Fruit fly (Drosophila melanogaster) whole organism, embryonic: Measurements from ENCODE around the gene Ctu2.

Source experiments
- Ada2b ChIP-seq: fragments of 200-800 bp; sonication (Bioruptor generic); IDR thresholded peaks from 2 replicates; pipeline ENCODE4 v1.3.6; 2022; ENCODE audit warnings: missing biosample characterization, missing genetic modification characterization
- Aef1 ChIP-seq: fragments of 200-800 bp; sonication (Bioruptor generic); IDR thresholded peaks from 3 replicates; pipeline ENCODE4 v1.3.6; 2022; ENCODE audit warnings: missing biosample characterization, missing genetic modification characterization
- BEAF-32 ChIP-seq: fragments of 200-800 bp; sonication (Bioruptor generic); optimal IDR thresholded peaks from 3 replicates; lab custom pipeline; 2017; ENCODE audit warnings: missing biosample characterization, missing genetic modification characterization, mild to moderate bottlenecking, moderate library complexity, missing genetic modification reagents
- CG10209 ChIP-seq: fragments of 200-800 bp; sonication (Bioruptor generic); optimal IDR thresholded peaks from 3 replicates; lab custom pipeline; 2017; ENCODE audit warnings: missing biosample characterization, mild to moderate bottlenecking, missing genetic modification characterization, missing genetic modification reagents
- CG10654 ChIP-seq: fragments of 200-800 bp; sonication (Bioruptor generic); optimal IDR thresholded peaks from 2 replicates; lab custom pipeline; 2016; ENCODE audit warnings: missing biosample characterization, missing genetic modification characterization
- CG11093 ChIP-seq: fragments of 200-800 bp; sonication (Bioruptor generic); IDR thresholded peaks from 3 replicates; pipeline ENCODE4 v1.3.6; 2022; ENCODE audit warnings: missing biosample characterization, missing genetic modification characterization
- CG1602 ChIP-seq: fragments of 200-800 bp; sonication (Bioruptor generic); optimal IDR thresholded peaks from 3 replicates; lab custom pipeline; 2016; ENCODE audit warnings: missing biosample characterization, missing genetic modification characterization
- CG17359 ChIP-seq: fragments of 200-800 bp; sonication (Bioruptor generic); optimal IDR thresholded peaks from 3 replicates; lab custom pipeline; 2018; ENCODE audit warnings: missing biosample characterization, mild to moderate bottlenecking, missing genetic modification characterization, moderate library complexity
- CG17385 ChIP-seq: fragments of 200-800 bp; sonication (Bioruptor generic); optimal IDR thresholded peaks from 3 replicates; lab custom pipeline; 2018; ENCODE audit warnings: missing biosample characterization, mild to moderate bottlenecking, missing genetic modification characterization
- CG2120 ChIP-seq: fragments of 200-800 bp; sonication (Bioruptor generic); optimal IDR thresholded peaks from 3 replicates; lab custom pipeline; 2016; ENCODE audit warnings: missing biosample characterization, missing genetic modification characterization
- CG2712 ChIP-seq: fragments of 200-800 bp; optimal IDR thresholded peaks from 3 replicates; lab custom pipeline; 2019; ENCODE audit warnings: missing biosample characterization, mild to moderate bottlenecking, missing genetic modification characterization, moderate library complexity
- CG34376 ChIP-seq: fragments of 200-800 bp; sonication (Bioruptor generic); optimal IDR thresholded peaks from 2 replicates; lab custom pipeline; 2018; ENCODE audit warnings: missing biosample characterization, mild to moderate bottlenecking, missing genetic modification characterization
- CG34422 ChIP-seq: fragments of 200-800 bp; sonication (Bioruptor generic); IDR thresholded peaks from 3 replicates; pipeline ENCODE4 v1.3.6; 2022; ENCODE audit warnings: missing biosample characterization, missing genetic modification characterization
- CG6854 ChIP-seq: fragments of 200-800 bp; sonication (Bioruptor generic); optimal IDR thresholded peaks from 3 replicates; lab custom pipeline; 2017; ENCODE audit warnings: missing biosample characterization, mild to moderate bottlenecking, missing genetic modification characterization
- CG7745 ChIP-seq: fragments of 200-800 bp; sonication (Bioruptor generic); optimal IDR thresholded peaks from 2 replicates; lab custom pipeline; 2018; ENCODE audit warnings: missing biosample characterization, mild to moderate bottlenecking, missing genetic modification characterization, moderate library complexity
- CG8924 ChIP-seq: fragments of 200-800 bp; optimal IDR thresholded peaks from 3 replicates; lab custom pipeline; 2019; ENCODE audit warnings: missing biosample characterization, mild to moderate bottlenecking, missing genetic modification characterization, moderate library complexity
- CG9215 ChIP-seq: fragments of 200-800 bp; sonication (Bioruptor generic); IDR thresholded peaks from 2 replicates; pipeline ENCODE4 v1.3.6; 2022; ENCODE audit warnings: missing biosample characterization, missing genetic modification characterization
- CG9727 ChIP-seq: fragments of 200-800 bp; sonication (Bioruptor generic); optimal IDR thresholded peaks from 3 replicates; lab custom pipeline; 2017; ENCODE audit warnings: missing biosample characterization, mild to moderate bottlenecking, missing genetic modification characterization
- Chrac-16 ChIP-seq: fragments of 200-800 bp; sonication (Bioruptor generic); optimal IDR thresholded peaks from 3 replicates; lab custom pipeline; 2016; ENCODE audit warnings: missing biosample characterization, missing genetic modification characterization
- D19A ChIP-seq: fragments of 200-800 bp; optimal IDR thresholded peaks from 3 replicates; lab custom pipeline; 2019; ENCODE audit warnings: missing biosample characterization, mild to moderate bottlenecking, missing genetic modification characterization, moderate library complexity
- Dbx ChIP-seq: fragments of 200-800 bp; sonication (Bioruptor generic); IDR thresholded peaks from 3 replicates; pipeline ENCODE4 v1.3.6; 2022; ENCODE audit warnings: missing biosample characterization, missing genetic modification characterization
- Dek ChIP-seq: fragments of 200-800 bp; sonication (Bioruptor generic); optimal IDR thresholded peaks from 3 replicates; lab custom pipeline; 2019; ENCODE audit warnings: missing biosample characterization, mild to moderate bottlenecking, missing genetic modification characterization, moderate library complexity
- Dfd ChIP-seq, 2 experiments: fragments of >200 bp; optimal IDR thresholded peaks; 2 replicates each; lab custom pipeline; 2017; ENCODE audit warnings: missing biosample characterization in 2 of 2, missing genetic modification characterization in 2 of 2
- Fer3 ChIP-seq: fragments of 200-800 bp; sonication (Bioruptor generic); optimal IDR thresholded peaks from 2 replicates; lab custom pipeline; 2018; ENCODE audit warnings: missing biosample characterization, mild to moderate bottlenecking, missing genetic modification characterization, moderate library complexity
- HmgZ ChIP-seq: fragments of 200-800 bp; sonication (Bioruptor generic); optimal IDR thresholded peaks from 2 replicates; lab custom pipeline; 2018; ENCODE audit warnings: missing biosample characterization, mild to moderate bottlenecking, missing genetic modification characterization
- Hsf ChIP-seq: fragments of 200-800 bp; sonication (Bioruptor generic); optimal IDR thresholded peaks from 3 replicates; lab custom pipeline; 2016; ENCODE audit warnings: missing biosample characterization, missing genetic modification characterization
- MBD-R2 ChIP-seq: fragments of 200-800 bp; sonication (Bioruptor generic); IDR thresholded peaks from 2 replicates; pipeline ENCODE4 v1.3.6; 2022; ENCODE audit warnings: missing biosample characterization, missing genetic modification characterization
- MESR4 ChIP-seq: fragments of 200-800 bp; sonication (Bioruptor generic); optimal IDR thresholded peaks from 2 replicates; lab custom pipeline; 2018; ENCODE audit warnings: missing biosample characterization, mild to moderate bottlenecking, missing genetic modification characterization, moderate library complexity
- Pdp1 ChIP-seq, 2 experiments: fragments of 200-800 bp; sonication (Bioruptor generic); optimal IDR thresholded peaks; 3 replicates each; lab custom pipeline; 2016; ENCODE audit warnings: missing biosample characterization in 2 of 2, missing genetic modification characterization in 2 of 2, mild to moderate bottlenecking in 1 of 2, moderate library complexity in 1 of 2
- Ptx1 ChIP-seq: fragments of 200-800 bp; sonication (Bioruptor generic); IDR thresholded peaks from 2 replicates; pipeline ENCODE4 v1.3.6; 2022; ENCODE audit warnings: missing biosample characterization, missing genetic modification characterization
- Six4 ChIP-seq: fragments of 200-800 bp; sonication (Bioruptor generic); optimal IDR thresholded peaks from 2 replicates; lab custom pipeline; 2016; ENCODE audit warnings: missing biosample characterization, missing genetic modification characterization
- Xbp1 ChIP-seq: fragments of 200-800 bp; sonication (Bioruptor generic); optimal IDR thresholded peaks from 3 replicates; lab custom pipeline; 2016; ENCODE audit warnings: missing biosample characterization, mild to moderate bottlenecking, missing genetic modification characterization
- amos ChIP-seq: fragments of 200-800 bp; sonication (Bioruptor generic); IDR thresholded peaks from 2 replicates; pipeline ENCODE4 v1.3.6; 2022; ENCODE audit warnings: missing biosample characterization, missing genetic modification characterization; ENCODE audit not compliant: partially characterized antibody
- bsh ChIP-seq, 2 experiments: fragments of 200-800 bp; sonication (Bioruptor generic); optimal IDR thresholded peaks; 2 replicates each; lab custom pipeline; 2017 to 2018; ENCODE audit warnings: mild to moderate bottlenecking in 2 of 2, missing biosample characterization in 2 of 2, missing genetic modification characterization in 2 of 2, moderate library complexity in 1 of 2
- crp ChIP-seq, 2 experiments: fragments of 200-800 bp; sonication (Bioruptor generic); optimal IDR thresholded peaks; 2 replicates in 1 of 2; 3 replicates in 1 of 2; lab custom pipeline; 2017; ENCODE audit warnings: missing biosample characterization in 2 of 2, missing genetic modification characterization in 2 of 2, mild to moderate bottlenecking in 1 of 2, moderate library complexity in 1 of 2
- dpn ChIP-seq, 2 experiments: fragments of 200-800 bp; sonication (Bioruptor generic); optimal IDR thresholded peaks; 3 replicates each; lab custom pipeline; 2016; ENCODE audit warnings: missing biosample characterization in 2 of 2, missing genetic modification characterization in 2 of 2
- inv ChIP-seq: fragments of 200-800 bp; sonication (Bioruptor generic); IDR thresholded peaks from 2 replicates; pipeline ENCODE4 v1.3.6; 2022; ENCODE audit warnings: missing biosample characterization, missing genetic modification characterization; ENCODE audit not compliant: partially characterized antibody
- mam ChIP-seq: fragments of 200-800 bp; sonication (Bioruptor generic); optimal IDR thresholded peaks from 3 replicates; lab custom pipeline; 2016; ENCODE audit warnings: missing biosample characterization, missing genetic modification characterization
- nmo ChIP-seq: fragments of 200-800 bp; sonication (Bioruptor generic); optimal IDR thresholded peaks from 2 replicates; lab custom pipeline; 2018; ENCODE audit warnings: missing biosample characterization, mild to moderate bottlenecking, missing genetic modification characterization, moderate library complexity
- odd ChIP-seq: fragments of 200-800 bp; sonication (Bioruptor generic); optimal IDR thresholded peaks from 2 replicates; lab custom pipeline; 2017; ENCODE audit warnings: missing biosample characterization, mild to moderate bottlenecking, missing genetic modification characterization
- onecut ChIP-seq: fragments of 200-800 bp; sonication (Bioruptor generic); IDR thresholded peaks from 2 replicates; pipeline ENCODE4 v1.3.6; 2022; ENCODE audit warnings: missing biosample characterization, missing genetic modification characterization
- sens ChIP-seq: fragments of 200-800 bp; sonication (Bioruptor generic); peaks from one replicate; lab custom pipeline; 2016; ENCODE audit warnings: missing biosample characterization, missing genetic modification characterization
- seq ChIP-seq: fragments of 200-800 bp; sonication (Bioruptor generic); IDR thresholded peaks from 2 replicates; pipeline ENCODE4 v1.3.6; 2022; ENCODE audit warnings: missing biosample characterization, missing genetic modification characterization
- slbo ChIP-seq: fragments of 200-800 bp; sonication (Bioruptor generic); IDR thresholded peaks from 2 replicates; pipeline ENCODE4 v1.3.6; 2022; ENCODE audit warnings: missing biosample characterization, missing genetic modification characterization
- so ChIP-seq: fragments of 200-800 bp; sonication (Bioruptor generic); IDR thresholded peaks from 3 replicates; pipeline ENCODE4 v1.3.6; 2022; ENCODE audit warnings: missing biosample characterization, missing genetic modification characterization
- stc ChIP-seq: fragments of 200-800 bp; sonication (Bioruptor generic); IDR thresholded peaks from 2 replicates; pipeline ENCODE4 v1.3.6; 2022; ENCODE audit warnings: missing biosample characterization, missing genetic modification characterization
- trem ChIP-seq: fragments of 200-800 bp; optimal IDR thresholded peaks from 3 replicates; lab custom pipeline; 2019; ENCODE audit warnings: missing biosample characterization, mild to moderate bottlenecking, missing genetic modification characterization, moderate library complexity
- usp ChIP-seq: fragments of >200 bp; optimal IDR thresholded peaks from 2 replicates; lab custom pipeline; 2017; ENCODE audit warnings: missing biosample characterization, missing genetic modification characterization
- vnd ChIP-seq: fragments of 200-800 bp; sonication (Bioruptor generic); IDR thresholded peaks from 3 replicates; pipeline ENCODE4 v1.3.6; 2022; ENCODE audit warnings: missing biosample characterization, missing genetic modification characterization; ENCODE audit not compliant: partially characterized antibody

Ctu2 gene

dm6 chr2L:19489997-19490461, 3.0 kb downstream of the Ctu2 start, which contains the start of the genes CG10194 and CG18094 (continued):
- TF ChIP-seq CG17359 (tag; lab: Kevin White, UChicago) = peak; percentile 9
- no peak for TF ChIP-seq usp (GFP tag; lab: Kevin White, UChicago)
- TF ChIP-seq Dbx = 0 out of 3 replicates have a peak, but pooled peaks have one; percentile 35
- TF ChIP-seq dpn (GFP tag; optimal IDR thresholded peaks at IDR 0.05; lab: Kevin White, UChicago) = peak in 1 of 2 experiments; percentile 47
- peak; percentile 18 for TF ChIP-seq CG8924
- no peak for TF ChIP-seq CG11093 (GFP tag; lab: Robert Waterston, UW)
- peak; percentile 91 for TF ChIP-seq MBD-R2 (GFP tag; lab: Robert Waterston, UW)
- no peak for TF ChIP-seq so (GFP tag; lab: Robert Waterston, UW)
- peak; percentile 8 for TF ChIP-seq CG7745 (tag; lab: Kevin White, UChicago)
- TF ChIP-seq trem (tag; lab: Kevin White, UChicago) = peak; percentile 17
- TF ChIP-seq BEAF-32 (GFP tag; lab: Kevin White, UChicago) = peak; percentile 66
- TF ChIP-seq inv = peak; percentile 34
- no peak; the same call in 1 of the 2 replicates for TF ChIP-seq onecut (GFP tag; lab: Robert Waterston, UW)
- TF ChIP-seq bsh (GFP tag; optimal IDR thresholded peaks at IDR 0.05; lab: Kevin White, UChicago) = peak in 1 of 2 experiments; percentile 43
- TF ChIP-seq CG34422 (GFP tag; lab: Robert Waterston, UW) = peak; percentile 40; the same call in 1 of the 3 replicates
- TF ChIP-seq Ptx1 = peak; percentile 41; the same call in 1 of the 2 replicates
- peak; percentile 36 for TF ChIP-seq Chrac-16 (GFP tag; lab: Kevin White, UChicago)
- peak; percentile 69; the same call in 1 of the 2 replicates for TF ChIP-seq amos (GFP tag; lab: Robert Waterston, UW)
- TF ChIP-seq Fer3 (tag; lab: Kevin White, UChicago) = peak; percentile 47
- peak; percentile 34; the same call in 1 of the 2 replicates for TF ChIP-seq stc (GFP tag; lab: Robert Waterston, UW)
- TF ChIP-seq CG9215 (GFP tag; lab: Robert Waterston, UW) = peak; percentile 11; the same call in 1 of the 2 replicates
- TF ChIP-seq Dek (tag; lab: Kevin White, UChicago) = peak; percentile 25
- TF ChIP-seq CG9727 (GFP tag; lab: Kevin White, UChicago) = peak; percentile 38
- TF ChIP-seq CG34376 = peak; percentile 34
- TF ChIP-seq CG2712 (tag; lab: Kevin White, UChicago) = peak; percentile 65
- no peak for TF ChIP-seq Dfd (GFP tag; optimal IDR thresholded peaks at IDR 0.05; lab: Kevin White, UChicago)
- peak; percentile 16 for TF ChIP-seq CG10654 (GFP tag; lab: Kevin White, UChicago)
- TF ChIP-seq Pdp1 (GFP tag; optimal IDR thresholded peaks at IDR 0.05; lab: Kevin White, UChicago) = peak; percentile 2 to 81
- 0 out of 3 replicates have a peak, but pooled peaks have one; percentile 31 for TF ChIP-seq Aef1 (GFP tag; lab: Robert Waterston, UW)
- peak; percentile 52 for TF ChIP-seq Xbp1 (GFP tag; lab: Kevin White, UChicago)
- peak; percentile 41 for TF ChIP-seq D19A (tag; lab: Kevin White, UChicago)
- TF ChIP-seq Ada2b = peak; percentile 12; the same call in 1 of the 2 replicates
- no peak for TF ChIP-seq odd (GFP tag; lab: Kevin White, UChicago)
- TF ChIP-seq crp (GFP tag; optimal IDR thresholded peaks at IDR 0.05; lab: Kevin White, UChicago) = peak; percentile 29 to 88
- peak; percentile 27 for TF ChIP-seq sens (GFP tag; lab: Kevin White, UChicago)
- peak; percentile 29 for TF ChIP-seq CG10209 (GFP tag; lab: Kevin White, UChicago)
- TF ChIP-seq MESR4 (GFP tag; lab: Kevin White, UChicago) = peak; percentile 35
- TF ChIP-seq mam (GFP tag; lab: Kevin White, UChicago) = peak; percentile 19
- peak; percentile 39 for TF ChIP-seq CG1602 (GFP tag; lab: Kevin White, UChicago)
- TF ChIP-seq seq (GFP tag; lab: Robert Waterston, UW) = peak; percentile 55; the same call in 1 of the 2 replicates
- TF ChIP-seq vnd (GFP tag; lab: Robert Waterston, UW) = 0 out of 3 replicates have a peak, but pooled peaks have one; percentile 13
- TF ChIP-seq CG2120 (GFP tag; lab: Kevin White, UChicago) = peak; percentile 65
- TF ChIP-seq Six4 (GFP tag; lab: Kevin White, UChicago) = peak; percentile 10
- peak; percentile 38 for TF ChIP-seq Hsf (GFP tag; lab: Kevin White, UChicago)
- TF ChIP-seq nmo (GFP tag; lab: Kevin White, UChicago) = peak; percentile 47
- no peak for TF ChIP-seq CG6854 (GFP tag; lab: Kevin White, UChicago)
- TF ChIP-seq HmgZ (tag; lab: Kevin White, UChicago) = peak; percentile 43
- TF ChIP-seq CG17385 = peak; percentile 40
- TF ChIP-seq slbo (GFP tag; lab: Robert Waterston, UW) = peak; percentile 71
